Worm (Caenorhabditis elegans) whole organism, mixed stage, embryonic: ENCODE results near the gene Y6G8.2.

Experiments
- drap-1 ChIP-seq: fragments of 200-800 bp; sonication (Bioruptor generic); optimal IDR thresholded peaks from 3 replicates; lab custom pipeline; 2018; ENCODE audit warnings: mild to moderate bottlenecking, missing genetic modification characterization, missing compliant biosample characterization
- elt-3 ChIP-seq: fragments of 150-350 bp; optimal IDR thresholded peaks from 2 replicates; lab custom pipeline; 2014; ENCODE audit warnings: missing biosample characterization, missing genetic modification characterization
- flh-1 ChIP-seq: fragments of 200-800 bp; sonication (Bioruptor generic); optimal IDR thresholded peaks from 2 replicates; lab custom pipeline; 2018; ENCODE audit warnings: mild to moderate bottlenecking, missing genetic modification characterization, moderate library complexity, missing compliant biosample characterization
- ham-2 ChIP-seq: fragments of 200-800 bp; sonication (Bioruptor generic); optimal IDR thresholded peaks from 2 replicates; lab custom pipeline; 2018; ENCODE audit warnings: mild to moderate bottlenecking, missing genetic modification characterization, missing compliant biosample characterization
- lin-13 ChIP-seq: fragments of 150-350 bp; optimal IDR thresholded peaks from 2 replicates; lab custom pipeline; 2014; ENCODE audit warnings: missing biosample characterization, missing genetic modification characterization
- mab-5 ChIP-seq: fragments of 150-350 bp; optimal IDR thresholded peaks from 2 replicates; lab custom pipeline; 2014; ENCODE audit warnings: missing biosample characterization, missing genetic modification characterization
- mep-1 ChIP-seq: fragments of 150-350 bp; optimal IDR thresholded peaks from 2 replicates; lab custom pipeline; 2017; ENCODE audit warnings: missing biosample characterization, missing genetic modification reagents, missing genetic modification characterization, inconsistent platforms
- nhr-76 ChIP-seq: sonication (generic microtip); optimal IDR thresholded peaks from 2 replicates; lab custom pipeline; 2017; ENCODE audit warnings: missing biosample characterization, missing genetic modification characterization
- pha-4 ChIP-seq: fragments of 150-350 bp; optimal IDR thresholded peaks from 2 replicates; lab custom pipeline; 2018; ENCODE audit warnings: missing biosample characterization, missing genetic modification reagents, missing genetic modification characterization

ce11 chrV:17607797-17608196 is 9.0 kb upstream of the Y6G8.2 start, which contains the start of gene srz-91:
- no peak for TF ChIP-seq elt-3 (tag; lab: Kevin White, UChicago)
- TF ChIP-seq pha-4: no peak
- TF ChIP-seq lin-13 (tag; lab: Kevin White, UChicago): no peak
- no peak for TF ChIP-seq flh-1
- TF ChIP-seq drap-1: no peak
- TF ChIP-seq mab-5: no peak
- no peak for TF ChIP-seq nhr-76 (tag; lab: Kevin White, UChicago)
- no peak for TF ChIP-seq mep-1 (tag; lab: Kevin White, UChicago)
- TF ChIP-seq ham-2 (GFP tag; lab: Kevin White, UChicago): no peak
